Worm (Caenorhabditis elegans) whole organism, L1 larva: ENCODE measurements around the gene sorf-2.

ENCODE experiments used
- elt-2 ChIP-seq: sonication (generic microtip); optimal IDR thresholded peaks from 2 replicates; lab custom pipeline; 2016; ENCODE audit warnings: missing genetic modification characterization, mild to moderate bottlenecking, inconsistent platforms, missing compliant biosample characterization, missing genetic modification reagents
- hlh-17 ChIP-seq: fragments of 200-800 bp; sonication (Bioruptor generic); optimal IDR thresholded peaks from 2 replicates; lab custom pipeline; 2018; ENCODE audit warnings: missing genetic modification characterization, mild to moderate bottlenecking, missing compliant biosample characterization, moderate library complexity, borderline replicate concordance
- jun-1 ChIP-seq: fragments of 150-350 bp; optimal IDR thresholded peaks from 2 replicates; lab custom pipeline; 2014; ENCODE audit warnings: missing biosample characterization, missing genetic modification reagents, missing genetic modification characterization
- mdl-1 ChIP-seq, 2 experiments: fragments of 150-350 bp; optimal IDR thresholded peaks; 2 replicates each; lab custom pipeline; 2014 to 2017; ENCODE audit warnings: missing biosample characterization in 2 of 2, missing genetic modification characterization in 2 of 2, inconsistent platforms in 1 of 2
- nhr-76 ChIP-seq: sonication (generic microtip); optimal IDR thresholded peaks from 2 replicates; lab custom pipeline; 2017; ENCODE audit warnings: missing biosample characterization, missing genetic modification characterization

DNA sequence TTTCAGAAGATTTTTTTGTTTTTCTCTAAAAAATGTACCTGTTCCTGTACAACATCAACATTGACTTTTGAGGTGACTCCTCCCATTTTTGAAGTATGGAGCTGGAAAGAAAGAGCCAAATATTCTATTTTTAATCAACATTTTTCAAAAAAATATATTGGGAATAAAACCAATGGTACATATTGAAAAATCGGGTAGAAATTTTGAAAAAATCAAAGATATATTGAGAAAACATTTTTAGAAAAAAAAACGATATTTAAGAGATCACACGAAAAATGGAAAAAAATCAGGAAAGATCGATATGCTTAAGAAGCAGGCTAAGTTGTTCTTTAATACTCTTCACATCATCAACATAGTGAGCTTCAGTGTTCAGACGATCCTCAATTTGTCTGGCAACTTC, 19.6 kb downstream of the sorf-2 start, which contains the start of gene glrx-21:
- no peak for TF ChIP-seq hlh-17 (GFP tag; lab: Kevin White, UChicago)
- no peak for TF ChIP-seq elt-2 (tag; lab: Kevin White, UChicago)
- TF ChIP-seq nhr-76 (tag; lab: Kevin White, UChicago) = no peak
- no peak for TF ChIP-seq mdl-1 (tag; optimal IDR thresholded peaks at IDR 0.05; lab: Kevin White, UChicago)
- no peak for TF ChIP-seq jun-1
